Fruit fly (Drosophila melanogaster) whole organism, embryonic: ENCODE results near the gene Ppm1.
A peak's percentile ranks its signal among the peaks of the same experiment; 100 is the strongest.

Experiments
- Asciz ChIP-seq: fragments of 200-800 bp; sonication (Bioruptor generic); optimal IDR thresholded peaks from 2 replicates; lab custom pipeline; 2017; ENCODE audit warnings: missing biosample characterization, mild to moderate bottlenecking, missing genetic modification characterization, missing genetic modification reagents
- Atf6 ChIP-seq: fragments of 200-800 bp; sonication (Bioruptor generic); IDR thresholded peaks from 2 replicates; pipeline ENCODE4 v1.3.6; 2022; ENCODE audit warnings: missing biosample characterization, missing genetic modification characterization
- CG10366 ChIP-seq: fragments of 200-800 bp; sonication (Bioruptor generic); IDR thresholded peaks from 2 replicates; pipeline ENCODE4 v1.3.6; 2022; ENCODE audit warnings: missing biosample characterization, missing genetic modification characterization
- CG11504 ChIP-seq: fragments of 200-800 bp; sonication (Bioruptor generic); optimal IDR thresholded peaks from 3 replicates; lab custom pipeline; 2019; ENCODE audit warnings: missing biosample characterization, mild to moderate bottlenecking, missing genetic modification characterization, moderate library complexity
- CG12155 ChIP-seq: fragments of 200-800 bp; sonication (Bioruptor generic); optimal IDR thresholded peaks from 3 replicates; lab custom pipeline; 2016; ENCODE audit warnings: missing biosample characterization, missing genetic modification characterization
- CG12769 ChIP-seq: fragments of 200-800 bp; sonication (Bioruptor generic); optimal IDR thresholded peaks from 2 replicates; lab custom pipeline; 2019; ENCODE audit warnings: missing biosample characterization, mild to moderate bottlenecking, missing genetic modification characterization, moderate library complexity
- CG13287 ChIP-seq: fragments of 200-800 bp; sonication (Bioruptor generic); IDR thresholded peaks from 2 replicates; pipeline ENCODE4 v1.3.6; 2022; ENCODE audit warnings: missing biosample characterization, missing genetic modification characterization; ENCODE audit not compliant: partially characterized antibody
- CG14710 ChIP-seq: fragments of 200-800 bp; sonication (Bioruptor generic); optimal IDR thresholded peaks from 3 replicates; lab custom pipeline; 2019; ENCODE audit warnings: missing biosample characterization, mild to moderate bottlenecking, missing genetic modification characterization, moderate library complexity
- CG16779 ChIP-seq: fragments of 200-800 bp; sonication (Bioruptor generic); IDR thresholded peaks from 2 replicates; pipeline ENCODE4 v1.3.6; 2022; ENCODE audit warnings: missing biosample characterization, missing genetic modification characterization
- CG18764 ChIP-seq: fragments of 200-800 bp; sonication (Bioruptor generic); optimal IDR thresholded peaks from 3 replicates; lab custom pipeline; 2016; ENCODE audit warnings: missing biosample characterization, missing genetic modification characterization
- CG2129 ChIP-seq: fragments of 200-800 bp; sonication (Bioruptor generic); IDR thresholded peaks from 2 replicates; pipeline ENCODE4 v1.3.6; 2022; ENCODE audit warnings: missing biosample characterization, missing genetic modification characterization; ENCODE audit not compliant: partially characterized antibody
- CG2199 ChIP-seq: fragments of 200-800 bp; sonication (Bioruptor generic); IDR thresholded peaks from 3 replicates; pipeline ENCODE4 v1.3.6; 2022; ENCODE audit warnings: missing biosample characterization, missing genetic modification characterization
- CG3065 ChIP-seq: fragments of 200-800 bp; sonication (Bioruptor generic); optimal IDR thresholded peaks from 2 replicates; lab custom pipeline; 2016; ENCODE audit warnings: missing biosample characterization, missing genetic modification characterization
- CG33213 ChIP-seq: fragments of 200-800 bp; sonication (Bioruptor generic); optimal IDR thresholded peaks from 3 replicates; lab custom pipeline; 2016; ENCODE audit warnings: missing biosample characterization, missing genetic modification characterization
- CG3995 ChIP-seq: fragments of 200-800 bp; sonication (Bioruptor generic); optimal IDR thresholded peaks from 3 replicates; lab custom pipeline; 2016; ENCODE audit warnings: missing biosample characterization, missing genetic modification characterization
- CG6175 ChIP-seq: fragments of 200-800 bp; sonication (Bioruptor generic); IDR thresholded peaks from 3 replicates; pipeline ENCODE4 v1.3.6; 2022; ENCODE audit warnings: missing biosample characterization, missing genetic modification characterization
- CG6654 ChIP-seq: fragments of 200-800 bp; sonication (Bioruptor generic); optimal IDR thresholded peaks from 2 replicates; lab custom pipeline; 2017; ENCODE audit warnings: missing biosample characterization, mild to moderate bottlenecking, missing genetic modification characterization
- CG6683 ChIP-seq: fragments of 200-800 bp; sonication (Bioruptor generic); optimal IDR thresholded peaks from 2 replicates; lab custom pipeline; 2017; ENCODE audit warnings: missing biosample characterization, mild to moderate bottlenecking, missing genetic modification characterization, missing genetic modification reagents
- CG7372 ChIP-seq: fragments of 200-800 bp; sonication (Bioruptor generic); IDR thresholded peaks from 2 replicates; pipeline ENCODE4 v1.3.6; 2022; ENCODE audit warnings: missing biosample characterization, missing genetic modification characterization
- CG7987 ChIP-seq: fragments of 200-800 bp; sonication (Bioruptor generic); optimal IDR thresholded peaks from 2 replicates; lab custom pipeline; 2018; ENCODE audit warnings: missing biosample characterization, mild to moderate bottlenecking, missing genetic modification characterization, moderate library complexity
- CG9437 ChIP-seq: fragments of 200-800 bp; sonication (Bioruptor generic); optimal IDR thresholded peaks from 2 replicates; lab custom pipeline; 2018; ENCODE audit warnings: missing biosample characterization, mild to moderate bottlenecking, missing genetic modification characterization
- E2f2 ChIP-seq: fragments of 200-800 bp; sonication (Bioruptor generic); IDR thresholded peaks from 2 replicates; pipeline ENCODE4 v1.3.6; 2022; ENCODE audit warnings: missing biosample characterization, missing genetic modification characterization
- Fer2 ChIP-seq: fragments of 200-800 bp; sonication (Bioruptor generic); optimal IDR thresholded peaks from 2 replicates; lab custom pipeline; 2018; ENCODE audit warnings: missing biosample characterization, mild to moderate bottlenecking, missing genetic modification characterization, moderate library complexity
- HLHmδ ChIP-seq: fragments of 200-800 bp; sonication (Bioruptor generic); optimal IDR thresholded peaks from 2 replicates; lab custom pipeline; 2018; ENCODE audit warnings: missing biosample characterization, mild to moderate bottlenecking, missing genetic modification characterization, moderate library complexity
- Hey ChIP-seq: fragments of 200-800 bp; sonication (Bioruptor generic); optimal IDR thresholded peaks from 3 replicates; lab custom pipeline; 2018; ENCODE audit warnings: missing biosample characterization, mild to moderate bottlenecking, missing genetic modification characterization
- Med ChIP-seq: fragments of 200-800 bp; sonication (Bioruptor generic); peaks from one replicate; lab custom pipeline; 2016; ENCODE audit warnings: missing biosample characterization, missing genetic modification characterization, mild to moderate bottlenecking, inconsistent platforms, moderate library complexity
- Oli ChIP-seq: fragments of 200-800 bp; sonication (Bioruptor generic); optimal IDR thresholded peaks from 2 replicates; lab custom pipeline; 2018; ENCODE audit warnings: missing biosample characterization, mild to moderate bottlenecking, missing genetic modification characterization, moderate library complexity
- Stat92E ChIP-seq, 3 experiments: fragments of >200 bp in 2 of 3; fragments of 200-800 bp in 1 of 3; sonication (Bioruptor generic) in 1 of 3; optimal IDR thresholded peaks; 2 replicates each; lab custom pipeline; 2017 to 2019; ENCODE audit warnings: missing biosample characterization in 3 of 3, missing genetic modification characterization in 3 of 3, mild to moderate bottlenecking in 1 of 3, moderate library complexity in 1 of 3
- Tbp ChIP-seq: fragments of >200 bp; optimal IDR thresholded peaks from 2 replicates; lab custom pipeline; 2018; ENCODE audit warnings: missing biosample characterization, missing genetic modification characterization
- ara ChIP-seq: fragments of 200-800 bp; sonication (Bioruptor generic); IDR thresholded peaks from 2 replicates; pipeline ENCODE4 v1.3.6; 2022; ENCODE audit warnings: missing biosample characterization, missing genetic modification characterization
- br ChIP-seq: fragments of >200 bp; optimal IDR thresholded peaks from 2 replicates; lab custom pipeline; 2017
- cato ChIP-seq: fragments of 200-800 bp; sonication (Bioruptor generic); optimal IDR thresholded peaks from 2 replicates; lab custom pipeline; 2016; ENCODE audit warnings: missing biosample characterization, missing genetic modification characterization, borderline replicate concordance
- croc ChIP-seq: fragments of 200-800 bp; sonication (Bioruptor generic); conservative IDR thresholded peaks from 3 replicates; pipeline ENCODE4 v1.3.6; 2022; ENCODE audit warnings: missing biosample characterization, missing genetic modification characterization
- crol ChIP-seq: fragments of 200-800 bp; sonication (Bioruptor generic); IDR thresholded peaks from 2 replicates; pipeline ENCODE4 v1.3.6; 2022; ENCODE audit warnings: missing biosample characterization, missing genetic modification characterization
- esg ChIP-seq: fragments of 200-800 bp; sonication (Bioruptor generic); conservative IDR thresholded peaks from 2 replicates; pipeline ENCODE4 v1.3.6; 2022; ENCODE audit warnings: missing biosample characterization, missing genetic modification characterization
- ewg ChIP-seq: fragments of 200-800 bp; sonication (Bioruptor generic); optimal IDR thresholded peaks from 3 replicates; lab custom pipeline; 2017; ENCODE audit warnings: mild to moderate bottlenecking, missing biosample characterization, missing genetic modification reagents, missing genetic modification characterization
- exex ChIP-seq: fragments of 200-800 bp; sonication (Bioruptor generic); optimal IDR thresholded peaks from 4 replicates; lab custom pipeline; 2018; ENCODE audit warnings: missing biosample characterization, mild to moderate bottlenecking, missing genetic modification characterization, moderate library complexity
- ftz-f1 ChIP-seq: fragments of 200-800 bp; sonication (Bioruptor generic); optimal IDR thresholded peaks from 2 replicates; lab custom pipeline; 2016; ENCODE audit warnings: missing biosample characterization, missing genetic modification characterization
- fu2 ChIP-seq: fragments of 200-800 bp; sonication (Bioruptor generic); optimal IDR thresholded peaks from 2 replicates; lab custom pipeline; 2016; ENCODE audit warnings: missing biosample characterization, missing genetic modification characterization
- gro ChIP-seq: fragments of 200-800 bp; sonication (Bioruptor generic); optimal IDR thresholded peaks from 2 replicates; lab custom pipeline; 2016; ENCODE audit warnings: missing biosample characterization, missing genetic modification characterization
- ken ChIP-seq: fragments of 200-800 bp; sonication (Bioruptor generic); IDR thresholded peaks from 3 replicates; pipeline ENCODE4 v1.3.6; 2022; ENCODE audit warnings: missing biosample characterization, missing genetic modification characterization
- mld ChIP-seq: fragments of 200-800 bp; sonication (Bioruptor generic); IDR thresholded peaks from 3 replicates; pipeline ENCODE4 v1.3.6; 2022; ENCODE audit warnings: missing biosample characterization, missing genetic modification characterization; ENCODE audit not compliant: partially characterized antibody
- oc ChIP-seq: fragments of 200-800 bp; sonication (Bioruptor generic); optimal IDR thresholded peaks from 2 replicates; lab custom pipeline; 2018; ENCODE audit warnings: missing biosample characterization, mild to moderate bottlenecking, missing genetic modification characterization, moderate library complexity
- otp ChIP-seq: fragments of 200-800 bp; sonication (Bioruptor generic); IDR thresholded peaks from 3 replicates; pipeline ENCODE4, ENCODE4 v1.3.6; 2022; ENCODE audit warnings: missing biosample characterization, missing genetic modification characterization
- sr ChIP-seq: fragments of 200-800 bp; sonication (Bioruptor generic); IDR thresholded peaks from 3 replicates; pipeline ENCODE4 v1.3.6; 2022; ENCODE audit warnings: missing biosample characterization, missing genetic modification characterization
- toy ChIP-seq: fragments of 200-800 bp; sonication (Bioruptor generic); IDR thresholded peaks from 2 replicates; pipeline ENCODE4 v1.3.6; 2022; ENCODE audit warnings: missing biosample characterization, missing genetic modification characterization
- vfl ChIP-seq: fragments of 200-800 bp; sonication (Bioruptor generic); optimal IDR thresholded peaks from 2 replicates; lab custom pipeline; 2016; ENCODE audit warnings: missing biosample characterization, missing genetic modification characterization
- zen2 ChIP-seq: fragments of 200-800 bp; sonication (Bioruptor generic); IDR thresholded peaks from 3 replicates; pipeline ENCODE4 v1.3.6; 2022; ENCODE audit warnings: missing biosample characterization, missing genetic modification characterization; ENCODE audit not compliant: partially characterized antibody

The Ppm1 gene

DNA sequence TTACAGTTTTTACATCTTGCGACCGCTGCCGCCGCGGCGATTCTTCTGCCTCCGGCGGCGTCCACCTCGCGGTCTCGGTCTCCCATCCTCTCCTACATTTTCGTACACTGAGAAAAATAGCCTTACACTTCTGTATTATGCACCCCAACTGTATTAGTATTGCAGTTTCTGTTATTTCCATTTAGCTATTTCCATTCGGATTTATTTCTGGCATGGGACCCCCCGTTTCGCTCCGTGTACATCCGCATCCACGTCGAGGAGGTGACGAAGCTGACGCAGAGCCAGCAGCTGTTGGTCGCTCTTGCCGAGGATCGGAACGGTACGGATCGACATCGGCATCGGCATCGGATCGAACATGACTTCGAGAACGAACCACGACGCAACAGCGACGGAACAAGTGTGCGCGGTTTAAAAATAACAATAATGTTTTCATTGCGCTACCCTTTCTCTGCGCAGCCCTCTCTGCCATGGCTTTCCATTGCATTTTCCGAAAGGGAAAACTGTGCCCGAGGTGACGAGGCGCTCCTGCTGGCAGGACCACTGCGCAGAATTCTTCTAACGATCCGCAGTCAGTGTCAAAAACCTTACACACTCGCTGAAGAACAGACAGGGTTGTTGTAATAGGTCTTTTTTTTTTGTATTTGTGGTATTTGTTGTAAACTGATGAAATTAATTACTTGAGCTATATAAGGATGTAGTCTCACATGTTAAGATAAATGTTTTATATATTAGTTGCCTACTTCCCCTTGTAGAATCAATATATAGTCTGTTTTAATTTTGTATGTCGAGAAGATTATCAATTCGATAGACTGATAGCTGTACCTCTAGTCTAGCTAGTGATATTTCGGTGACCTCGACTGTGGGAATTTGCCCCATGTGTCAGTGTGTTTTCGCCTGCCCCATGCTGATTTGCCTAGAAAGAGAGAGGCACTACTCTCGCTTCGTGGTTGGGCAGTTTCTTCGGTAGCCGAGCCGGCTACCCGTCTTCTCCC lies 8.4 kb downstream of the Ppm1 start (continued):
- TF ChIP-seq Fer2 (tag; lab: Kevin White, UChicago) (peak; percentile 78), oc (tag; lab: Kevin White, UChicago) (peak; percentile 83), croc (GFP tag; lab: Robert Waterston, UW) (peak; percentile 85), mld (GFP tag; lab: Robert Waterston, UW) (no peak), CG16779 (GFP tag; lab: Robert Waterston, UW) (peak; percentile 92), ewg (peak; percentile 80), Atf6 (GFP tag; lab: Robert Waterston, UW) (peak; percentile 91), CG12769 (tag; lab: Kevin White, UChicago) (peak; percentile 96), CG14710 (peak; percentile 78), CG2129 (GFP tag; lab: Robert Waterston, UW) (no peak), Oli (tag; lab: Kevin White, UChicago) (peak; percentile 87), vfl (GFP tag; lab: Kevin White, UChicago) (peak; percentile 84), ftz-f1 (GFP tag; lab: Kevin White, UChicago) (peak; percentile 55), br (lab: Kevin White, UChicago) (no peak), Stat92E (GFP tag; optimal IDR thresholded peaks at IDR 0.05; lab: Kevin White, UChicago) (peak in 1 of 3 experiments; percentile 74), CG10366 (peak; percentile 92), sr (peak; percentile 66; the same call in 1 of the 3 replicates), CG7372 (GFP tag; lab: Robert Waterston, UW) (peak; percentile 87), CG12155 (GFP tag; lab: Kevin White, UChicago) (peak; percentile 87), gro (GFP tag; lab: Kevin White, UChicago) (peak; percentile 77), ara (GFP tag; lab: Robert Waterston, UW) (peak; percentile 95), CG6683 (GFP tag; lab: Kevin White, UChicago) (peak; percentile 69), fu2 (peak; percentile 87), CG13287 (GFP tag; lab: Robert Waterston, UW) (no peak), CG9437 (GFP tag; lab: Kevin White, UChicago) (peak; percentile 53), Hey (tag; lab: Kevin White, UChicago) (peak; percentile 72), CG18764 (peak; percentile 84), E2f2 (GFP tag; lab: Robert Waterston, UW) (peak; percentile 68), CG6175 (GFP tag; lab: Robert Waterston, UW) (peak; percentile 86), Asciz (peak; percentile 73), Tbp (GFP tag; lab: Kevin White, UChicago) (no peak), CG33213 (GFP tag; lab: Kevin White, UChicago) (peak; percentile 87), toy (GFP tag; lab: Robert Waterston, UW) (peak; percentile 79), esg (GFP tag; lab: Robert Waterston, UW) (peak; percentile 86), CG6654 (GFP tag; lab: Kevin White, UChicago) (peak; percentile 52), Med (GFP tag; lab: Kevin White, UChicago) (peak; percentile 99), CG2199 (GFP tag; lab: Robert Waterston, UW) (peak; percentile 80; the same call in 2 of the 3 replicates), ken (GFP tag; lab: Robert Waterston, UW) (peak; percentile 93), HLHmδ (GFP tag; lab: Kevin White, UChicago) (no peak), CG7987 (peak; percentile 77), crol (GFP tag; lab: Robert Waterston, UW) (peak; percentile 41; the same call in 1 of the 2 replicates), otp (GFP tag; lab: Robert Waterston, UW) (peak; percentile 93), zen2 (GFP tag; lab: Robert Waterston, UW) (no peak), exex (no peak), CG3995 (GFP tag; lab: Kevin White, UChicago) (peak; percentile 37), cato (GFP tag; lab: Kevin White, UChicago) (peak; percentile 61), CG3065 (peak; percentile 87), CG11504 (tag; lab: Kevin White, UChicago) (peak; percentile 83)
